Fruit fly (Drosophila melanogaster): ENCODE results near the gene spdi.

Gene spdi

dm6 chrX:616761-617476, 3.1 kb downstream of the spdi start:
- TF ChIP-seq Pif1A (GFP tag; optimal IDR thresholded peaks at IDR 0.05) (no peak), CG8301 (tag; optimal IDR thresholded peaks at IDR 0.05) (no peak), CG9948 (tag; optimal IDR thresholded peaks at IDR 0.05) (no peak), Snoo (tag; optimal IDR thresholded peaks at IDR 0.05) (peak; percentile 5), EcR (GFP tag; optimal IDR thresholded peaks at IDR 0.05) (no peak), CG34367 (tag; optimal IDR thresholded peaks at IDR 0.05) (no peak), rn (GFP tag; IDR thresholded peaks at IDR 0.05) (no peak), CG14655 (GFP tag; optimal IDR thresholded peaks at IDR 0.05) (no peak), CG10348 (GFP tag; IDR thresholded peaks at IDR 0.05) (no peak), gl (tag; optimal IDR thresholded peaks at IDR 0.05) (no peak), CG13204 (GFP tag; optimal IDR thresholded peaks at IDR 0.05) (no peak), Pif1B (GFP tag; optimal IDR thresholded peaks at IDR 0.05) (no peak), CG17806 (tag; optimal IDR thresholded peaks at IDR 0.05) (no peak), D1 (tag; optimal IDR thresholded peaks at IDR 0.05) (no peak), CG4496 (GFP tag; IDR thresholded peaks at IDR 0.05) (0 out of 3 replicates have a peak, but pooled peaks have one; percentile 22)

dm6 chrX:610048-610447, 9.9 kb downstream of the spdi start:
- TF ChIP-seq rn (GFP tag; IDR thresholded peaks at IDR 0.05) (no peak), CG15710 (tag; optimal IDR thresholded peaks at IDR 0.05) (no peak), CG14655 (GFP tag; optimal IDR thresholded peaks at IDR 0.05) (no peak), CG32121 (GFP tag; IDR thresholded peaks at IDR 0.05) (no peak), Pif1A (GFP tag; optimal IDR thresholded peaks at IDR 0.05) (no peak), CG10348 (GFP tag; IDR thresholded peaks at IDR 0.05) (no peak), Pif1B (GFP tag; optimal IDR thresholded peaks at IDR 0.05) (no peak), CG13204 (GFP tag; optimal IDR thresholded peaks at IDR 0.05) (no peak), CG9948 (tag; optimal IDR thresholded peaks at IDR 0.05) (no peak), CG17806 (tag; optimal IDR thresholded peaks at IDR 0.05) (no peak), CG8159 (tag; optimal IDR thresholded peaks at IDR 0.05) (no peak), CG34367 (tag; optimal IDR thresholded peaks at IDR 0.05) (no peak), CG8301 (tag; optimal IDR thresholded peaks at IDR 0.05) (no peak)

- TF ChIP-seq rn (GFP tag; IDR thresholded peaks at IDR 0.05) = no peak
- TF ChIP-seq CG15710 (tag; optimal IDR thresholded peaks at IDR 0.05) = no peak
- no peak for TF ChIP-seq CG14655 (GFP tag; optimal IDR thresholded peaks at IDR 0.05)
- TF ChIP-seq CG12605 (GFP tag; IDR thresholded peaks at IDR 0.05) = no peak
- no peak for TF ChIP-seq Snoo (tag; optimal IDR thresholded peaks at IDR 0.05)
- no peak for TF ChIP-seq CG4496 (GFP tag; IDR thresholded peaks at IDR 0.05)
- no peak for TF ChIP-seq CG34367 (tag; optimal IDR thresholded peaks at IDR 0.05)
- TF ChIP-seq CG8301 (tag; optimal IDR thresholded peaks at IDR 0.05) = no peak
- no peak for TF ChIP-seq gl (tag; optimal IDR thresholded peaks at IDR 0.05)
- no peak for TF ChIP-seq Ets98B (GFP tag; IDR thresholded peaks at IDR 0.05)
- TF ChIP-seq CG10348 (GFP tag; IDR thresholded peaks at IDR 0.05) = no peak
- TF ChIP-seq Pif1A (GFP tag; optimal IDR thresholded peaks at IDR 0.05) = no peak
Measured at dm6 chrX:601984-602383, 18.0 kb downstream of the spdi start.

- no peak for TF ChIP-seq Ets98B (GFP tag; IDR thresholded peaks at IDR 0.05)
- no peak for TF ChIP-seq D1 (tag; optimal IDR thresholded peaks at IDR 0.05)
- no peak for TF ChIP-seq Snoo (tag; optimal IDR thresholded peaks at IDR 0.05)
- no peak for TF ChIP-seq CG17806 (tag; optimal IDR thresholded peaks at IDR 0.05)
- no peak for TF ChIP-seq CG12605 (GFP tag; IDR thresholded peaks at IDR 0.05)
- TF ChIP-seq CG9948 (tag; optimal IDR thresholded peaks at IDR 0.05) = no peak
- no peak for TF ChIP-seq CG32121 (GFP tag; IDR thresholded peaks at IDR 0.05)
- no peak for TF ChIP-seq CG13204 (GFP tag; optimal IDR thresholded peaks at IDR 0.05)
- no peak for TF ChIP-seq CG10348 (GFP tag; IDR thresholded peaks at IDR 0.05)
- TF ChIP-seq CG14655 (GFP tag; optimal IDR thresholded peaks at IDR 0.05) = no peak
- TF ChIP-seq EcR (GFP tag; optimal IDR thresholded peaks at IDR 0.05) = no peak
- TF ChIP-seq CG34367 (tag; optimal IDR thresholded peaks at IDR 0.05) = no peak
- no peak for TF ChIP-seq CG8301 (tag; optimal IDR thresholded peaks at IDR 0.05)
- no peak for TF ChIP-seq CG15710 (tag; optimal IDR thresholded peaks at IDR 0.05)
Measured at dm6 chrX:599727-600126, 20.3 kb downstream of the spdi start.

dm6 chrX:598322-599057, 21.5 kb downstream of the spdi start:
- TF ChIP-seq CG4496 (GFP tag; IDR thresholded peaks at IDR 0.05) = no peak
- TF ChIP-seq CG17806 (tag; optimal IDR thresholded peaks at IDR 0.05) = no peak
- no peak for TF ChIP-seq CG9948 (tag; optimal IDR thresholded peaks at IDR 0.05)
- no peak for TF ChIP-seq CG32121 (GFP tag; IDR thresholded peaks at IDR 0.05)
- no peak for TF ChIP-seq D1 (tag; optimal IDR thresholded peaks at IDR 0.05)
- TF ChIP-seq fd96Ca (GFP tag; IDR thresholded peaks at IDR 0.05) = no peak
- no peak for TF ChIP-seq Pif1B (GFP tag; optimal IDR thresholded peaks at IDR 0.05)
- TF ChIP-seq EcR (GFP tag; optimal IDR thresholded peaks at IDR 0.05) = no peak
- TF ChIP-seq rn (GFP tag; IDR thresholded peaks at IDR 0.05) = no peak
- TF ChIP-seq Ets98B (GFP tag; IDR thresholded peaks at IDR 0.05) = no peak
- no peak for TF ChIP-seq gl (tag; optimal IDR thresholded peaks at IDR 0.05)
- no peak for TF ChIP-seq CG12605 (GFP tag; IDR thresholded peaks at IDR 0.05)
- no peak for TF ChIP-seq CG8159 (tag; optimal IDR thresholded peaks at IDR 0.05)
- TF ChIP-seq CG14655 (GFP tag; optimal IDR thresholded peaks at IDR 0.05) = no peak
- TF ChIP-seq CG8301 (tag; optimal IDR thresholded peaks at IDR 0.05) = no peak
- no peak for TF ChIP-seq Snoo (tag; optimal IDR thresholded peaks at IDR 0.05)
- no peak for TF ChIP-seq Pif1A (GFP tag; optimal IDR thresholded peaks at IDR 0.05)
- no peak for TF ChIP-seq CG10348 (GFP tag; IDR thresholded peaks at IDR 0.05)

Data from whole organism, pupa.